Worm (Caenorhabditis elegans) whole organism, L1 larva: ENCODE data around the gene C54E4.12.

Experiments
- ama-1 ChIP-seq: fragments of 150-350 bp; optimal IDR thresholded peaks from 2 replicates; lab custom pipeline; 2014
- efl-3 ChIP-seq: fragments of 200-800 bp; sonication (Bioruptor generic); optimal IDR thresholded peaks from 2 replicates; lab custom pipeline; 2018; ENCODE audit warnings: mild to moderate bottlenecking, missing genetic modification characterization, missing compliant biosample characterization
- ets-5 ChIP-seq: fragments of 200-800 bp; sonication (Bioruptor generic); IDR thresholded peaks from 2 replicates; pipeline ENCODE4 v1.3.6; 2022; ENCODE audit warnings: missing genetic modification characterization, missing compliant biosample characterization
- lin-39 ChIP-seq: fragments of 150-350 bp; optimal IDR thresholded peaks from 2 replicates; lab custom pipeline; 2014; ENCODE audit warnings: missing biosample characterization, missing genetic modification reagents, missing genetic modification characterization
- snu-23 ChIP-seq: sonication (generic microtip); optimal IDR thresholded peaks from 2 replicates; lab custom pipeline; 2016; ENCODE audit warnings: missing genetic modification characterization, missing compliant biosample characterization
- unc-130 ChIP-seq: fragments of 150-350 bp; optimal IDR thresholded peaks from 2 replicates; lab custom pipeline; 2017; ENCODE audit warnings: missing biosample characterization, missing genetic modification characterization, inconsistent platforms
- unc-98 ChIP-seq: fragments of 200-800 bp; sonication (Bioruptor generic); IDR thresholded peaks from 2 replicates; pipeline ENCODE4 v1.3.6; 2022; ENCODE audit warnings: missing genetic modification characterization, missing compliant biosample characterization

C54E4.12 gene

DNA sequence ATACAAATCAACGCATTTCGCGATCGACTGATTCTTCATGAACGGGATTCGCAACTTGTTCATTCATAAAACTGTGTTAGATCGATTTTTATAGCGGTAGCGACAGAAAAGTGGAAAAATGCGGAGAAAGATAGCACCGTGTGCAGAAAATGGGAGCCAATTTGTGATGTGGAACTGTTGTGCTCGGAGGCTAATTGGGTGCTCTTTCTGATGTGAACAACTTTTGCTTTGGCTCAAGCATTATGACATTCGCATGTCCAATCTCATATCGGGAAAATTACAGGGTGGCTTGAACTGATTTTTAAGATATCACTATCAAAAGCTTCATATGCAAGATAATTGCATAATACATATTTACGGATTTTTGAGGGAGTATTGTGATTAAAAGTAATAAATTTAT is 40.7 kb downstream of the C54E4.12 start, which contains the start of gene C23H5.11:
C23H5.11 (minus strand) TSS at position 101 of the 400 bp plus-strand sequence.
- TF ChIP-seq snu-23 (GFP tag; lab: Kevin White, UChicago) (no peak), efl-3 (no peak), ama-1 (lab: Kevin White, UChicago) (no peak), ets-5 (GFP tag; lab: Robert Waterston, UW) (no peak), unc-98 (GFP tag; lab: Robert Waterston, UW) (no peak), unc-130 (tag; lab: Kevin White, UChicago) (no peak), lin-39 (tag; lab: Kevin White, UChicago) (no peak)
